Fruit fly (Drosophila melanogaster) ovary, adult (tissue): ENCODE results near the gene Tpr2.

Source experiments
- CG17801 ChIP-seq: fragments of 200-800 bp; optimal IDR thresholded peaks from 2 replicates; lab custom pipeline; 2019; ENCODE audit warnings: missing biosample characterization, mild to moderate bottlenecking, missing genetic modification characterization, moderate library complexity; ENCODE audit not compliant: partially characterized antibody

Gene Tpr2

DNA sequence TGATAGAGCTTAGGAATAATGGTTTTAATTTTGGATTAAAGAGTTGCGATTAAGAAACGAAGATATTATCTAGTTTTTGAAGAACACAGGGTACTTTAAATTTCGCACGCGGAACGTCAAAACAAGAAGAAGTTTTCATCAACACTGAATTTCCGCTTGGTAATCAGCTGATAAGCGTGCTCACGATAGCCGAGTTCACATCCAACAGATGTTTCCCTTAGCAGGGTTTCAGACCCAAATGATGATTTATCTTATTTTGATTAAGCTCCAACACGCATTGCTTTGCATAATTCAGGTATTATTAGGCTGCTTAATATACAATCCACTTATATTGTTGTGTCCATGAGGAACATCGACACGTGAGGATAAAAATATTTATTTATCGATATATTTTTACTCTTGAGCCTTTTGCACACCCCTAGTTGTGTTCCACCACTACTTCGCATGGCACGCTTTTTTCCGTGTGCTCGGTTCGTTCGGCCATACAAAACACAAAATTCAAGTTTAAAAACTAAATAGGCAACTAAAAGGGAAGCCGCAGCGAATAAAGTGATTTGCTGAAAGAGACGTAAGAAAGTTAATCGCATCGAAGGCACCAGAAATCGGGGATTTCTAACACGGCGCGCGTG lies at the start of gene Tpr2:
Gene Tpr2 (plus strand): TSS at position 418 of the 629 bp plus-strand sequence.
- peak; percentile 49 for TF ChIP-seq CG17801 (GFP tag; lab: Kevin White, UChicago)

DNA sequence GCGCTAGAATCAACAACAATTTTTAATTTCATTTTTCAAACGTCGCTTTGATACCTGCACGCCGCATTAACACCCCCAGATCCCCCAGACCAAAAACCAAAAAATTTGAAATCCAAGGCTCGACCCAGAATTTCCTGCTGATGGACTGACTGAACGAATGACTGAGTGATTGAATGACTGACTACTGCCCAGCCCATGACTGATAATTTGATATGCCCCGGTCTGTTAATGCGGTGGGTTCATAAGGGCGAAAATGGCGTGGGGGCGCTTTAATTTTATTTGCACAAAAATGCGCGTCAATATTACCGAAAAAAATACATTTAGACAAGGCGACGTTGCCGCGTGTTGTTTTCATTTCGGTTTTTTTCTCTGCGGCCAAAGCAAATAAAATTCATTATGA lies 48.7 kb upstream of the Tpr2 start:
- no peak for TF ChIP-seq CG17801 (GFP tag; lab: Kevin White, UChicago)

DNA sequence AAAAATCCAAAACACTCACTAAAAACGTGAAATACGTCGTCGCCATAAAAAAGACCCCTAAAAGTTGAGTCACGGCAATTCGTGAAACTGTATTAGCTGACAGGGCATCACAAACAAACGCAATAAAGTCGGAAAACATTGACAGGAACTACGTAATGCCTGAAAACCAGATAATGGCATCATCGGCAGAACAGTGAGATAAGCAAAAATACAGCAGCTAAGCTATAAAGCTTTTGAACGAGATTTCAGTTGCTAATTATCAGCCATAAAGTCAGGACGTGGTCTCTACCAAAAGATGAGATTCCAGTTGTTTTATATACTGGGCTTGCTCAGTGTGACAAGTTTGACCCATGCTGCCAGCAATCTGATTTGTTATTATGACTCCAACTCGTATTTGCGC lies 46.3 kb upstream of the Tpr2 start, which contains the start of gene Idgf1:
Gene Idgf1 (plus strand): TSS at position 245 of the 400 bp plus-strand sequence.
- TF ChIP-seq CG17801 (GFP tag; lab: Kevin White, UChicago): no peak

DNA sequence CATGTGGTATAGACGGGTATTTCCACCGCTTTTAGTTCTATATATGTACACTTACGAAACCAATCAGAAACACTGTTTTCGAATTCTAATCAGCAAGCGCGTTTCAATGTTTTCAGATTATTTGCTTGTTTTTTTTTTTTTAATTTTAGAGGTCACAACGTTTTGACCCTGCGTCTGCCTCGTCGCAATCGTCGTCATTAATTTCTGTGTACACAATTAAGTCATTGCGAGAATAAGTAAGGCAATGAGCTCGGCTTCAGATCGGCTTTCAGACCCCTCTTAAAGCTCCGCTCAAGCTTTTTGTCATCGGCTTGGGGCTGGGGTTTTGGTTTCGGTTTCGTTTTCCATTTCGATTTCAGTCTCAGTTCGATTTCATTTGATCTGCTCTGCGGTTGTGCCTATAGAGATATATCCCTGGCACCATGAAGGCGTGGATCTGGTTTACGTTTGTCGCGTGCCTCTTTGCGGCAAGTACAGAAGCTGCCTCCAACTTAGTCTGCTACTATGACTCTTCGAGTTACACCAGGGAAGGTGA lies 44.3 kb upstream of the Tpr2 start, which contains the start of gene Idgf2:
Gene Idgf2 (plus strand): TSS at position 356 of the 535 bp plus-strand sequence.
- no peak for TF ChIP-seq CG17801 (GFP tag; lab: Kevin White, UChicago)

DNA sequence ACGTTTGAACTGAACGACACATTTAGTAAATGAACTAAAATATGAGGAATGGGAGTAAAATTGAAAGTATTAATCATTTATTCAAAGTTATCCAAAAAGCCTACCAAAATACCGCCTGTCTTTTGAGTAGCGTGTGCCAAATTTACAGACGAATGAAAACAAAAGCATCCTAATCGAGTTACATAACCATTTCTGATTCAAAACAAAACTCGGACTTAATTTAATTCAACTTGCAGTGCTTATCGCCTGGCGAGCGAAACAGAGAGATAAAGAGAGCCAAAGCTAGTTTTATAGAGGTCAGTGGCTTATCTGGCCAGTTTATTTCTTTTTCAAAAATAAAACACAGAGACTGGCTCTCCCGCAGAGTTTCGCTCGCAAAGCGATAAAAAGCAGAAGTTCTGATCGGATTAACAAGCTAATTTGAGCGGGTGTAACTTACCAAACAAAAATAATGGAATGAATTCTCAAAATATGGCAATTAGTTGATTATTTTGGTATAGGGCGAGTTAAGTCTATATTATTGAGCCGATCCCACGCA lies 43.4 kb upstream of the Tpr2 start:
- TF ChIP-seq CG17801 (GFP tag; lab: Kevin White, UChicago): no peak

DNA sequence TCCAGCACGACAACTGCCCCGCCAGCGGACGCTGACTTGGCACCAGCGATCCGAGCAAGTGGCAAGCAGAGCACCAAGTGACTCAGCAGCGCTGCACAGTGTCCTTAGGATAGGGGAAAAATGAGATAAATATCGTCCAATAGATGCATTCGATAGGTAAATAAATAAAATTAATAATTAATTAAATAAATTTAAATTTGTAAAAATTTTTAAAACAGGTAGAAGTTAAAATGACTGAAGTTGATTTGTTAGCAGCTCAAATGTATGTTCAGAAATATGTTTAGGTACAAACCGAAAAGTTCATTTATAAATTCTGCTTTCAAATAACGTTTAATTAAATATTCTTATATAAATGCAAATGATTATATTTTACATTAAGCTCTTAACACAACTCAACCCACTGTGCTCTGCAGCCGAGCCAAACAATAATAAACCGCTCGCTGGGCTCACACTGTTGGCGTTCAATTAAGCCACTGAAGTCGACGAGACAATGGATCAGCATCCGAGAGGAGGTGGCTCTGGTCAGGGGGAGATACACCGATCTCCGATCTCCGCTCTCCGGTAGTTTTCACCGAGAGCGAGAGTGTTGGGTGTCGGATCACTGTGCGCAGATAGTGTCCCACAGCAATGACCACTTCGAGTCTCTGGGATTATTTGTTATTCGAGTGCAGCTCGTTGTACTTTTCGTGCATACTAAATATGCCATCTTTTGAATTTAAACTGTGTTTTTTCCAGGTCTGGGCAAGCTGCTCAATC lies 42.7 kb upstream of the Tpr2 start, which contains the start of gene CG5888:
Gene CG5888 (minus strand): TSS at position 19 of the 756 bp plus-strand sequence.
- TF ChIP-seq CG17801 (GFP tag; lab: Kevin White, UChicago): no peak

DNA sequence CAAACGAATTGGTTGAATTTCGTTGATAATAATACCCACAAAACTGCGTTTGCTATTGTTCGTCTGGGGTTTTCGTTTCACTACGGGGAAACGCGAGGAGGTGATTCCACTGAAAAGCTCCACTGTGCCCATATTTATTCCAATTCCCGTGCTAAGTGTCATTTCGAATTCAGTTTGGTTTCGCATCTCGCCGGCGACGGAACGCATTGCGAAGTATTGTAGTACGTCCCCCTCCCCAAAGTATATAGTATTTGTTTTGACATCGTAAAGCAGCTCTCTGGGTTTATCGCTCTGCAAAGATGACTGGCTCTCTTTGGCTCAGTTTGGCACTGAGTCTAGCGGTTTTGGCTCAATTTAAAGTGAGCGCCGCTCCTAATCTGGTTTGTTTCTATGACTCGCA lies 40.4 kb upstream of the Tpr2 start, which contains the start of gene Idgf3:
Gene Idgf3 (plus strand): TSS at position 17 of the 400 bp plus-strand sequence.
- peak; percentile 24 for TF ChIP-seq CG17801 (GFP tag; lab: Kevin White, UChicago)

DNA sequence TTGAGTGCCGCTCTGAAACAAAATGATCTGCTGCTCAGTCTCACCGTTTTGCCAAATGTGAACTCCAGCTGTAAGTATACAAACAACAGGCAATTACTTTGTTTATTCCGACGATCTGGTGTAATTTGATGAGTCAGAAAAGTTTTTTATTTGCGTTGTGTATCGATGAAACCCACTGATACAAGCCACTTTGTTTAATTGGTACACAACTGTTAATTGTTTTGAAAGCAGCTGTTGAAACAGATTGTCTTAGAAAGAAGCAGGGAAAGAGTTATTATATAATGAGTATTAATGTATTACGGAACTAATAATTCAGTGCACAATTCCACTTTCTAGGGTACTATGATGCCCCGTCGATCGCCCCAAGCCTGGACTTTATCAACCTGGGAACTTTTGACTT lies 39.5 kb upstream of the Tpr2 start:
- no peak for TF ChIP-seq CG17801 (GFP tag; lab: Kevin White, UChicago)

DNA sequence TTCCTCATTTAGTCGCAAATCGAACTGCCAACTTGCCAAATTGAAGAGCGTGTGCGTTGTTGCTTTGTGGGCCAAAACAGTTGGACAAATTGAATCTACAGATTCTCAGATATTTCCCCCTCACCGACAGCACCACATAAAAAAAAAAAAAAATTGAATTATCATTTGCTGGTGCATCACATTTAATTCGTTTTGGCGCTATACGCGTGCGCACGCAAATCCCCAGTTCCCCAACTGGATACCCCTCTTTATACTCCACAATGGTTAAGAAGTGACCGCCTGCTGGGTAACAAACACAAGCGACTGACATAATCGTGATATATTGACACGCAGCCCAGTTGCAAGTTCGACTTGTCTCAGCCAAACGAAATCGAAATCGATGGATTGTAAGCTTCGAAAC lies 33.0 kb upstream of the Tpr2 start:
- no peak for TF ChIP-seq CG17801 (GFP tag; lab: Kevin White, UChicago)

DNA sequence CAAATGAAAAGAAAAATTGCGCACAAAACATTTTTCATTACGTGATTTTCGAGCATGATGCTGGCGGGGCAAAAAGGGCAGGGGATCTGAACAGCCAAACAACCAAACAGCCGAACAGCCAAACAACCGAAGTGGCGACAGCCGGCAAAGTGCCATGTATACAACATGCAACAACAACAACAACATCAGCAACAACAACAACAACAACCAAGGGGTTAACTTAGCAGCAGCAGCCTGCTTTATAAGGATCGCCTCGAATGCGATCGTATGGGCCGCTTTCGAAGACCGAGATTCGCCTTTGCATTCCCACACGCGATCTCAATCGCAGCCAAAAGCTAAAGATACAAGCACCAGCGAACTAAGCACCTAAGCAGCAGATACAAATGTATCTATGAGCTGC lies 27.7 kb upstream of the Tpr2 start:
- no peak for TF ChIP-seq CG17801 (GFP tag; lab: Kevin White, UChicago)

DNA sequence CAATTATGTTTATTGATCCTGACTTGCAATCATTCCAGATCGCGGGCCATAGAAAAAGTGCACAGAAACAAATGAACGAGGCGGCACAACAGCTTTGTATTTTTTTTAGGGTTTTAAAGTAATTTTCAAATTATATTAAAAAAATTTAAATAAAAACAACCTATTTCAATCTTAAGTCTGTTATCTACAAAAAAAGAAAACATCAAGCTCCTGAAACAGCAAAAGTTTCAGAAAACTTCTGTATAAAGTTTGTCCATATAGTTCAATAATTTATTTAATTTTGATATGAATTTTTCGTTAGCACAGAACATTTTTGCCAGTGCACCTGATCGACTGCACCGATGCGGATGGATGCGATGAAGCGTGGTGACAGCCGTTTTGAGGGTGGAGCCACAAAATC lies 21.6 kb upstream of the Tpr2 start:
- TF ChIP-seq CG17801 (GFP tag; lab: Kevin White, UChicago): no peak

DNA sequence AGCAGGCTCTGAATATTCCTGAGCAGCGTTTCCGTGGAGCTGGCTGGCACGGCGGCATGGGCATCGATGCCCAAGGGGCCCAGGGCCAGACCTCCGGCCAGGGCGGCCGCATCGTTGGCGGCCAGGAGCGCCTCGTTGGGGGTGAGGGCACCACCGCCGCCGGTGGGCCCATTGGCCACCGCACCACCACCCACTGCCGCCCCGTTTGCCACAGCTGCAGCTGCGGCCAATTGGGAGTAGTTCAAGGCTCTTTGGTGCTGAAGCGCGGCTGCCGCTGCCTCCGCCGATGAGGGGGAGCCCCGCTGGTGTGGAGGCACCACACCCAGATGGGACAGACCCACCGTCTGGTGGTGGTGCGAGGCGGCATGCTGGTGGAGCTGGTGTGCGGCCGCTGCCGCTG lies 19.2 kb upstream of the Tpr2 start:
- no peak for TF ChIP-seq CG17801 (GFP tag; lab: Kevin White, UChicago)

DNA sequence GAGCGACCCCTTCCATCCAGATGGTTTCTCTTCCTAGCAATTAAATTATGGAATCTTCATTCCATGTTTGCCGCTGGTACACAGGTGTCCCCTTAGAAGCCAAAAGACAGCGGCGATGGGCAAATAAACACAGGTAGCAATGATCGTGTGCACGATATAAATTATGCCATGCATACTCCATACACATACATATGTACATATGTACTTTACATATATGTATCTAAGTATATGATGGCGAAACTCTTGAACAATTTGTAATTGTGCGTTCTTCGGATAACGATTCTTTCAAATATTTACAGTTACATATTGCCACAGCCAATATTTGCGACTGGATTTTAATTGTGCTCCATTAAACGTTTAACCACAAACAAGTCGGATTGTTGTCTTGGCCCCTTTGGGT lies 14.8 kb upstream of the Tpr2 start:
- no peak for TF ChIP-seq CG17801 (GFP tag; lab: Kevin White, UChicago)

DNA sequence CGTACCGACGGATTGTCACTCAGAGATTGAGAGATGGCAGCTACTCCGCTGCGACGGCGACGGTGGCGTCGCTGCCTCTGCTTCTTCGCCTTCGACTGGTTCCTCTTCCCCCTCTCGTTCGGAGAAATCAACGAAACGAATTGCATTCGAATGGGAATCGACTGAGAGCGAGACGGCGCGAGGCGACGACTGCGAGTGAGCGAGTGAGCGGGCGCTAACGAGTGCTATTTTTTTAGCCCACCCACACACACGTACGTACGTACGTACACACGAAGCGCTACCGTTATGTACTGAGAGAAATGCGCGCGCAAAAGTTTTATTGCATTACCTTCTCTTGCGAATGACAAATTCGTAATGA lies 5.7 kb upstream of the Tpr2 start, which contains the start of gene dac:
Gene dac (minus strand): TSS at position 356 of the 358 bp plus-strand sequence.
- no peak for TF ChIP-seq CG17801 (GFP tag; lab: Kevin White, UChicago)
